Worm (Caenorhabditis elegans) whole organism, late embryonic: ENCODE results near the gene F56D6.14.

Experiments
- C08G9.2 ChIP-seq: sonication (generic microtip); optimal IDR thresholded peaks from 2 replicates; lab custom pipeline; 2016; ENCODE audit warnings: mild to moderate bottlenecking, missing genetic modification characterization, moderate library complexity, missing compliant biosample characterization
- F13H6.1 ChIP-seq: sonication (generic microtip); optimal IDR thresholded peaks from 2 replicates; lab custom pipeline; 2016; ENCODE audit warnings: missing genetic modification characterization, missing compliant biosample characterization
- K02D7.2 ChIP-seq: sonication (generic microtip); optimal IDR thresholded peaks from 2 replicates; lab custom pipeline; 2017; ENCODE audit warnings: mild to moderate bottlenecking, missing genetic modification characterization, missing compliant biosample characterization
- Y22D7AL.16 ChIP-seq: sonication (generic microtip); optimal IDR thresholded peaks from 2 replicates; lab custom pipeline; 2016; ENCODE audit warnings: missing genetic modification characterization, missing compliant biosample characterization
- ceh-31 ChIP-seq: sonication (generic microtip); optimal IDR thresholded peaks from 2 replicates; lab custom pipeline; 2016; ENCODE audit warnings: missing genetic modification characterization, missing compliant biosample characterization
- ceh-34 ChIP-seq: sonication (generic microtip); optimal IDR thresholded peaks from 2 replicates; lab custom pipeline; 2016; ENCODE audit warnings: mild to moderate bottlenecking, missing genetic modification characterization, missing compliant biosample characterization
- ceh-6 ChIP-seq: fragments of 200-800 bp; sonication (Bioruptor generic); optimal IDR thresholded peaks from 2 replicates; lab custom pipeline; 2018; ENCODE audit warnings: mild to moderate bottlenecking, missing genetic modification characterization, missing compliant biosample characterization
- ceh-9 ChIP-seq: sonication (generic microtip); optimal IDR thresholded peaks from 2 replicates; lab custom pipeline; 2016; ENCODE audit warnings: mild to moderate bottlenecking, missing genetic modification characterization, inconsistent platforms, missing compliant biosample characterization
- che-1 ChIP-seq: sonication (generic microtip); optimal IDR thresholded peaks from 2 replicates; lab custom pipeline; 2016; ENCODE audit warnings: mild to moderate bottlenecking, missing genetic modification characterization, missing compliant biosample characterization
- dmd-4 ChIP-seq: sonication (generic microtip); optimal IDR thresholded peaks from 2 replicates; lab custom pipeline; 2016; ENCODE audit warnings: borderline replicate concordance, missing genetic modification characterization, missing compliant biosample characterization
- elt-2 ChIP-seq: sonication (generic microtip); optimal IDR thresholded peaks from 2 replicates; lab custom pipeline; 2016; ENCODE audit warnings: missing genetic modification reagents, missing genetic modification characterization, missing compliant biosample characterization
- elt-4 ChIP-seq: sonication (generic microtip); optimal IDR thresholded peaks from 2 replicates; lab custom pipeline; 2016; ENCODE audit warnings: missing genetic modification characterization, missing compliant biosample characterization
- eyg-1 ChIP-seq: sonication (generic microtip); optimal IDR thresholded peaks from 2 replicates; lab custom pipeline; 2016; ENCODE audit warnings: missing genotype, missing genetic modification characterization, missing compliant biosample characterization
- fax-1 ChIP-seq: sonication (generic microtip); optimal IDR thresholded peaks from 2 replicates; lab custom pipeline; 2016; ENCODE audit warnings: missing genotype, missing genetic modification characterization, missing compliant biosample characterization
- fkh-10 ChIP-seq: fragments of 150-350 bp; optimal IDR thresholded peaks from 2 replicates; lab custom pipeline; 2014; ENCODE audit warnings: missing biosample characterization, missing genetic modification reagents, missing genetic modification characterization
- fkh-6 ChIP-seq: sonication (generic microtip); optimal IDR thresholded peaks from 2 replicates; lab custom pipeline; 2016; ENCODE audit warnings: missing genetic modification characterization, missing compliant biosample characterization
- hlh-13 ChIP-seq: fragments of 200-800 bp; sonication (Bioruptor generic); optimal IDR thresholded peaks from 2 replicates; lab custom pipeline; 2018; ENCODE audit warnings: mild to moderate bottlenecking, missing genetic modification characterization, missing compliant biosample characterization
- hlh-30 ChIP-seq: sonication (generic microtip); optimal IDR thresholded peaks from 2 replicates; lab custom pipeline; 2017; ENCODE audit warnings: antibody characterized with exemption, missing genetic modification characterization, missing compliant biosample characterization; ENCODE audit not compliant: insufficient read depth
- hlh-8 ChIP-seq: sonication (generic microtip); optimal IDR thresholded peaks from 2 replicates; lab custom pipeline; 2016; ENCODE audit warnings: missing genotype, missing genetic modification characterization, missing compliant biosample characterization
- lin-11 ChIP-seq: fragments of 200-800 bp; sonication (Bioruptor generic); optimal IDR thresholded peaks from 2 replicates; lab custom pipeline; 2018; ENCODE audit warnings: mild to moderate bottlenecking, missing genetic modification characterization, missing compliant biosample characterization
- madf-2 ChIP-seq: sonication (generic microtip); optimal IDR thresholded peaks from 2 replicates; lab custom pipeline; 2017; ENCODE audit warnings: missing genetic modification characterization, missing compliant biosample characterization
- nhr-11 ChIP-seq: fragments of 150-350 bp; optimal IDR thresholded peaks from 2 replicates; lab custom pipeline; 2014; ENCODE audit warnings: missing biosample characterization, missing genetic modification characterization
- odd-2 ChIP-seq: sonication (generic microtip); optimal IDR thresholded peaks from 2 replicates; lab custom pipeline; 2017; ENCODE audit warnings: antibody characterized with exemption, mild to moderate bottlenecking, missing genetic modification characterization, missing compliant biosample characterization
- pag-3 ChIP-seq: sonication (generic microtip); optimal IDR thresholded peaks from 2 replicates; lab custom pipeline; 2016; ENCODE audit warnings: missing compliant biosample characterization, missing genetic modification characterization, borderline replicate concordance
- pqm-1 ChIP-seq: sonication (generic microtip); optimal IDR thresholded peaks from 2 replicates; lab custom pipeline; 2016; ENCODE audit warnings: missing genetic modification characterization, missing compliant biosample characterization
- pros-1 ChIP-seq: fragments of 150-350 bp; optimal IDR thresholded peaks from 2 replicates; lab custom pipeline; 2014; ENCODE audit warnings: missing biosample characterization, missing genetic modification reagents, missing genetic modification characterization
- rnt-1 ChIP-seq: sonication (generic microtip); optimal IDR thresholded peaks from 2 replicates; lab custom pipeline; 2016; ENCODE audit warnings: missing genetic modification characterization, missing compliant biosample characterization
- sox-2 ChIP-seq: fragments of 200-800 bp; sonication (Bioruptor generic); IDR thresholded peaks from 2 replicates; pipeline ENCODE4 v1.3.6; 2022; ENCODE audit warnings: missing genetic modification reagents, missing genetic modification characterization, missing compliant biosample characterization
- tbx-2 ChIP-seq: sonication (generic microtip); optimal IDR thresholded peaks from 2 replicates; lab custom pipeline; 2016; ENCODE audit warnings: missing genetic modification characterization, missing compliant biosample characterization
- unc-3 ChIP-seq, 2 experiments: fragments of 200-800 bp in 1 of 2; sonication (Bioruptor generic) in 1 of 2; sonication (generic microtip) in 1 of 2; conservative IDR thresholded peaks in 1 of 2; optimal IDR thresholded peaks in 1 of 2; 2 replicates each; pipeline versions ENCODE4 v1.3.6 to Lab custom; 2016 to 2022; ENCODE audit warnings: missing compliant biosample characterization in 2 of 2, missing genetic modification characterization in 2 of 2, missing genetic modification reagents in 1 of 2
- unc-42 ChIP-seq: sonication (generic microtip); optimal IDR thresholded peaks from 2 replicates; lab custom pipeline; 2016; ENCODE audit warnings: missing genotype, missing genetic modification characterization, missing compliant biosample characterization
- unc-55 ChIP-seq: sonication (generic microtip); optimal IDR thresholded peaks from 2 replicates; lab custom pipeline; 2017; ENCODE audit warnings: missing biosample characterization, missing genetic modification reagents, missing genetic modification characterization

Gene F56D6.14

ce11 chrIV:3943003-3943402 lies 25.5 kb downstream of the F56D6.14 start, which contains the start of gene Y46C8AL.11:
TSS of gene Y46C8AL.11 (plus strand) at chrIV:3943303.
- TF ChIP-seq F13H6.1 (no peak), dmd-4 (no peak), ceh-9 (tag; lab: Kevin White, UChicago) (no peak), pqm-1 (tag; lab: Kevin White, UChicago) (no peak), sox-2 (GFP tag; lab: Robert Waterston, UW) (no peak), elt-4 (tag; lab: Kevin White, UChicago) (no peak), unc-42 (tag; lab: Kevin White, UChicago) (no peak), fkh-6 (tag; lab: Kevin White, UChicago) (no peak), ceh-6 (GFP tag; lab: Kevin White, UChicago) (no peak), odd-2 (no peak), C08G9.2 (tag; lab: Kevin White, UChicago) (no peak), K02D7.2 (tag; lab: Kevin White, UChicago) (no peak), che-1 (tag; lab: Kevin White, UChicago) (no peak)

DNA sequence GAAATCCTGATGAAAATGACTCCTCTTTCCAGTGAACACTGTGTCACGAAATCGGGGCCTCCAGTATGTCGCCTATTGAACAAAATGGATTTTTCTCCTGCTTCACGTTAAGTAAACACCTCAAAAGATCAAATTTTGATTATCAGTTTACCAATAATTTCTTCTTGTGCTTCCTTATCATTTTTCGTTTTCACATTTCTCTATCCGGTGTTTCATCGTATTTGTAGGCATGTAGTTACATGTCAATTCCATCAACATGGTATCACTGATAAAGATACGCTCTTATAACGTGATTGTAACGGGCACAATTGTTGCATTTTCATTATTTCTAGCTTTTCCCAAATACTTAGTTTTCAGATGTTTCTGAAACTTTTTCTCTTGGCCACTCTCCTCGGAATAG lies 27.0 kb downstream of the F56D6.14 start, which contains the start of gene clec-72:
Gene clec-72 (plus strand): TSS at position 358 of the 400 bp plus-strand sequence.
- no peak for TF ChIP-seq Y22D7AL.16
- peak; percentile 29 for TF ChIP-seq elt-2 (tag; lab: Kevin White, UChicago)

- TF ChIP-seq madf-2 (tag; lab: Kevin White, UChicago) (no peak), rnt-1 (tag; lab: Kevin White, UChicago) (no peak), ceh-34 (no peak), sox-2 (GFP tag; lab: Robert Waterston, UW) (no peak), fax-1 (tag; lab: Kevin White, UChicago) (no peak), elt-2 (tag; lab: Kevin White, UChicago) (no peak)
Observed at ce11 chrIV:3956095-3956494, 38.6 kb downstream of the F56D6.14 start, which contains the start of gene clec-73. TSS of gene clec-73 (minus strand) at chrIV:3956195.

ce11 chrIV:3956705-3957104 lies 39.2 kb downstream of the F56D6.14 start, which contains the start of gene clec-74:
TSS of gene clec-74 (plus strand) at chrIV:3957005.
- TF ChIP-seq hlh-30 (tag; lab: Kevin White, UChicago) (no peak), odd-2 (no peak)

DNA sequence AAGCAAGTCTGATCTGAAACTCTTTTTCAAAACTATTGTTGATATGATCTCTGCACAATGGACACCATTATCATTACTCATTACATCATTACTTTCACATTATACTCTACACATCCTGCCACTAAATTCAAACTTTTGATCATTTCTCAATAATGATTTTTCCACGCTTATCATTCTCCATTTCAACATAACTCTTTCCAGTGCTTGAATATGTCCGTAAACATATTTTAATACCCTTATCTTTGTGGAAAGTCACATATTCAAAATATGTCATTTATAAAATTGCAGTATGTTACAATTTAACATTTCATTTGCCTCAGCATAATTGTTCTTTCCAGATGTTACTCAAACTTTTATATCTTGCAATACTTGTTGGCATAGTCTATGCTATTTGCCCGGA lies 42.9 kb downstream of the F56D6.14 start, which contains the start of gene clec-75:
Gene clec-75 (plus strand): TSS at position 339 of the 400 bp plus-strand sequence.
- no peak for TF ChIP-seq hlh-8 (tag; lab: Kevin White, UChicago)
- no peak for TF ChIP-seq eyg-1
- TF ChIP-seq pros-1 (tag; lab: Kevin White, UChicago): no peak
- TF ChIP-seq che-1 (tag; lab: Kevin White, UChicago): no peak

ce11 chrIV:3962584-3962983 lies 45.1 kb downstream of the F56D6.14 start, which contains the start of gene Y46C8AM.1:
TSS of gene Y46C8AM.1 (plus strand) at chrIV:3962884.
- TF ChIP-seq fkh-10 (GFP tag; lab: Kevin White, UChicago) (no peak), pag-3 (tag; lab: Kevin White, UChicago) (no peak), ceh-31 (tag; lab: Kevin White, UChicago) (no peak), F13H6.1 (no peak), nhr-11 (tag; lab: Kevin White, UChicago) (no peak), unc-55 (GFP tag; lab: Kevin White, UChicago) (no peak), tbx-2 (no peak), hlh-13 (GFP tag; lab: Kevin White, UChicago) (no peak)

DNA sequence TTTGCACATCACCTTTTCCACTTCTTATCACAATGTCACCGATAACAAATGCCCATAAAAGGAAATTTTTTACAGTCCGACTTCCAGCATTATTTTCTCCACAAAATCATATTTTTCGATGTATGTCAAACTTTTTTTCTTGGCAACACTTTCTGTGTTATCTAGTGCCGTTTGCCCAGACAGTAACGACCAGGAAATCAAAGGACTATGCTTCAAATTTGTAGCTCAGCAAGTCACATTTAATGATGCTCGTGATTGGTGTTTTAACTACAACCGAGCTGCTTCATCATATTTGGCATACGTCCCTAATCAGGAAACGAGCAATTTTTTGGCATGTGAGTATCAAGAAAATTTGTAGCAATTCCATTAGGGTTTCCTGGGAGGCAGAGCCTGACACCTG lies 46.0 kb downstream of the F56D6.14 start:
- no peak for TF ChIP-seq lin-11
- TF ChIP-seq unc-3 (GFP tag; conservative IDR thresholded peaks at IDR 0.05; lab: Robert Waterston, UW): no peak
- TF ChIP-seq unc-3 (tag; optimal IDR thresholded peaks at IDR 0.05; lab: Kevin White, UChicago): no peak
